Worm (Caenorhabditis elegans): ENCODE results near the gene R03H10.4.
A peak's percentile ranks its signal among the peaks of the same experiment; 100 is the strongest.

The R03H10.4 gene

DNA sequence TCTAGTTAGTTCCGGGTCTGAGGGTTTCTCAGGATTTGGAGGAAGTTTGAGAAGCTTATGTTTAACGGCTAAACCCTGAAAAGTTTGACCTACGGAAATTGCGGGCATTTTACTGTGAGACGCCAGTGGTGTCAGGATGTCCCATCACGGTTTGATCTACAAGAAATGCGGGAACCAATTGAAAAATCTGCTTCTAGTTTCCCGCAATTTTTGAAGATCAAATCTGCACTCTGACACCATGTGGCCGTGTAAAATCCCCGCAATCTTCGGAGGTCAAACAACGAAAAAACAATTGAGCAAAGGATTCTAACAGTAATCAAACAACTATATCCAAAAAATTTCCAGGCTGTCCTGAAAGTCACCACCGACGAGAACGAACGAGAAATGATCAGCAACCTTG lies 45.4 kb downstream of the R03H10.4 start (continued):
- TF ChIP-seq cey-2 (tag; optimal IDR thresholded peaks at IDR 0.05; ENCODE audit: borderline replicate concordance, insufficient read depth): no peak
- no peak for TF ChIP-seq jun-1 (tag; optimal IDR thresholded peaks at IDR 0.05)
- TF ChIP-seq ceh-44 (GFP tag; IDR thresholded peaks at IDR 0.05): no peak
- no peak for TF ChIP-seq dpl-1 (GFP tag; optimal IDR thresholded peaks at IDR 0.05)

DNA sequence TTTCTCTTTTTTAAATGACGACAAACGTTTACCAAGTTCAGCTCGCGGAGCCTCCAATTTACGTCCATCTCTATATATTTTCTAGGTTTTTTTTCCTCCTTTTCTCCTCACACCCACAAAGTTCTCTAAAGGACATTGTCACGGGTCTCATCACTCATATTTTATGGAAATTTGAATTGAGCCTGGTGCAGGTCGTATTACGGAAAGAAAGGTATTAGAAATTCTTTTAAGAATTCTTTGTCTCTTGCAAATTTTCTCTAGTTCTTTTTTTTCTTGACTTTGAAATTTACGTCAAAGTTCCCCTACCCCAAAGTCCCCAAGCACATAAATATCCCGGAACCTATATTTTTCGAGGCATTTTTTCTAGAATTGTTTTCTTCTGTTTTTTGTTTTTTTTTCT lies 49.8 kb downstream of the R03H10.4 start:
- TF ChIP-seq aha-1 (tag) (peak; percentile 92), F49E8.2 (tag; optimal IDR thresholded peaks at IDR 0.05; ENCODE audit: borderline replicate concordance) (no peak), lim-7 (GFP tag; IDR thresholded peaks at IDR 0.05) (no peak), daf-16 (GFP tag; optimal IDR thresholded peaks at IDR 0.05) (no peak), daf-16 (tag; optimal IDR thresholded peaks at IDR 0.05) (no peak), fos-1 (tag; optimal IDR thresholded peaks at IDR 0.05) (no peak), nhr-6 (tag; optimal IDR thresholded peaks at IDR 0.05) (no peak)
